Fruit fly (Drosophila melanogaster) whole organism, embryonic: Measurements from ENCODE around the gene CG42404.
A peak's percentile ranks its signal among the peaks of the same experiment; 100 is the strongest.

ENCODE experiments used
- Abd-B ChIP-seq: fragments of 200-800 bp; sonication (Bioruptor generic); optimal IDR thresholded peaks from 2 replicates; lab custom pipeline; 2018; ENCODE audit warnings: missing biosample characterization, mild to moderate bottlenecking, missing genetic modification characterization, moderate library complexity
- Ada2b ChIP-seq: fragments of 200-800 bp; sonication (Bioruptor generic); IDR thresholded peaks from 2 replicates; pipeline ENCODE4 v1.3.6; 2022; ENCODE audit warnings: missing biosample characterization, missing genetic modification characterization
- Awh ChIP-seq: fragments of 200-800 bp; sonication (Bioruptor generic); IDR thresholded peaks from 2 replicates; pipeline ENCODE4, ENCODE4 v1.3.6; 2022; ENCODE audit warnings: missing biosample characterization, missing genetic modification characterization
- BEAF-32 ChIP-seq: fragments of 200-800 bp; sonication (Bioruptor generic); optimal IDR thresholded peaks from 3 replicates; lab custom pipeline; 2017; ENCODE audit warnings: missing biosample characterization, missing genetic modification characterization, mild to moderate bottlenecking, moderate library complexity, missing genetic modification reagents
- BtbVII ChIP-seq: fragments of 200-800 bp; sonication (Bioruptor generic); optimal IDR thresholded peaks from 3 replicates; lab custom pipeline; 2017; ENCODE audit warnings: missing biosample characterization, mild to moderate bottlenecking, missing genetic modification characterization
- CG10209 ChIP-seq: fragments of 200-800 bp; sonication (Bioruptor generic); optimal IDR thresholded peaks from 3 replicates; lab custom pipeline; 2017; ENCODE audit warnings: missing biosample characterization, mild to moderate bottlenecking, missing genetic modification characterization, missing genetic modification reagents
- CG10366 ChIP-seq: fragments of 200-800 bp; sonication (Bioruptor generic); IDR thresholded peaks from 2 replicates; pipeline ENCODE4 v1.3.6; 2022; ENCODE audit warnings: missing biosample characterization, missing genetic modification characterization
- CG15514 ChIP-seq: fragments of 200-800 bp; sonication (Bioruptor generic); optimal IDR thresholded peaks from 3 replicates; lab custom pipeline; 2017; ENCODE audit warnings: missing biosample characterization, missing genetic modification characterization, mild to moderate bottlenecking, moderate library complexity, missing genetic modification reagents
- CG2875 ChIP-seq: fragments of 200-800 bp; sonication (Bioruptor generic); optimal IDR thresholded peaks from 2 replicates; lab custom pipeline; 2017; ENCODE audit warnings: missing biosample characterization, mild to moderate bottlenecking, missing genetic modification characterization, missing genetic modification reagents
- CG3281 ChIP-seq: fragments of 200-800 bp; sonication (Bioruptor generic); optimal IDR thresholded peaks from 3 replicates; lab custom pipeline; 2017; ENCODE audit warnings: missing biosample characterization, mild to moderate bottlenecking, missing genetic modification characterization
- CG34224 ChIP-seq: fragments of 200-800 bp; sonication (Bioruptor generic); IDR thresholded peaks from 3 replicates; pipeline ENCODE4 v1.3.6; 2022; ENCODE audit warnings: missing biosample characterization, missing genetic modification characterization; ENCODE audit not compliant: partially characterized antibody
- CG3847 ChIP-seq: fragments of 200-800 bp; sonication (Bioruptor generic); IDR thresholded peaks from 2 replicates; pipeline ENCODE4 v1.3.6; 2022; ENCODE audit warnings: missing biosample characterization, missing genetic modification characterization
- CG4617 ChIP-seq: fragments of 200-800 bp; sonication (Bioruptor generic); optimal IDR thresholded peaks from 3 replicates; lab custom pipeline; 2016; ENCODE audit warnings: missing biosample characterization, missing genetic modification characterization, borderline replicate concordance
- CG5180 ChIP-seq: fragments of 200-800 bp; sonication (Bioruptor generic); optimal IDR thresholded peaks from 3 replicates; lab custom pipeline; 2017; ENCODE audit warnings: missing biosample characterization, missing genetic modification characterization, mild to moderate bottlenecking, moderate library complexity, missing genetic modification reagents
- CG6175 ChIP-seq: fragments of 200-800 bp; sonication (Bioruptor generic); IDR thresholded peaks from 3 replicates; pipeline ENCODE4 v1.3.6; 2022; ENCODE audit warnings: missing biosample characterization, missing genetic modification characterization
- CG6254 ChIP-seq: fragments of 200-800 bp; sonication (Bioruptor generic); optimal IDR thresholded peaks from 3 replicates; lab custom pipeline; 2017; ENCODE audit warnings: mild to moderate bottlenecking, missing biosample characterization, missing genetic modification reagents, missing genetic modification characterization
- CG6683 ChIP-seq: fragments of 200-800 bp; sonication (Bioruptor generic); optimal IDR thresholded peaks from 2 replicates; lab custom pipeline; 2017; ENCODE audit warnings: missing biosample characterization, mild to moderate bottlenecking, missing genetic modification characterization, missing genetic modification reagents
- CG6791 ChIP-seq: fragments of 200-800 bp; sonication (Bioruptor generic); IDR thresholded peaks from 3 replicates; pipeline ENCODE4 v1.3.6; 2022; ENCODE audit warnings: missing biosample characterization, missing genetic modification characterization; ENCODE audit not compliant: partially characterized antibody
- CG9876 ChIP-seq: fragments of 200-800 bp; sonication (Bioruptor generic); optimal IDR thresholded peaks from 2 replicates; lab custom pipeline; 2016; ENCODE audit warnings: missing biosample characterization, missing genetic modification characterization
- Chrac-16 ChIP-seq: fragments of 200-800 bp; sonication (Bioruptor generic); optimal IDR thresholded peaks from 3 replicates; lab custom pipeline; 2016; ENCODE audit warnings: missing biosample characterization, missing genetic modification characterization
- Doc2 ChIP-seq: fragments of 200-800 bp; sonication (Bioruptor generic); IDR thresholded peaks from 2 replicates; pipeline ENCODE4 v1.3.6; 2022; ENCODE audit warnings: missing biosample characterization, missing genetic modification characterization
- H15 ChIP-seq: fragments of 200-800 bp; sonication (Bioruptor generic); IDR thresholded peaks from 3 replicates; pipeline ENCODE4 v1.3.6; 2022; ENCODE audit warnings: missing biosample characterization, missing genetic modification characterization
- NfI ChIP-seq: fragments of 200-800 bp; sonication (Bioruptor generic); optimal IDR thresholded peaks from 3 replicates; lab custom pipeline; 2018; ENCODE audit warnings: missing biosample characterization, mild to moderate bottlenecking, missing genetic modification characterization, moderate library complexity
- Scr ChIP-seq: fragments of 200-800 bp; sonication (Bioruptor generic); IDR thresholded peaks from 2 replicates; pipeline ENCODE4 v1.3.6; 2022; ENCODE audit warnings: missing biosample characterization, missing genetic modification characterization; ENCODE audit not compliant: partially characterized antibody
- Side ChIP-seq: fragments of 200-800 bp; sonication (Bioruptor generic); optimal IDR thresholded peaks from 2 replicates; lab custom pipeline; 2016; ENCODE audit warnings: missing biosample characterization, missing genetic modification characterization
- Sox102F ChIP-seq: fragments of 200-800 bp; sonication (Bioruptor generic); optimal IDR thresholded peaks from 2 replicates; lab custom pipeline; 2018; ENCODE audit warnings: missing biosample characterization, mild to moderate bottlenecking, missing genetic modification characterization, moderate library complexity
- Sry-δ ChIP-seq: fragments of 200-800 bp; sonication (Bioruptor generic); optimal IDR thresholded peaks from 2 replicates; lab custom pipeline; 2016; ENCODE audit warnings: missing biosample characterization, missing genetic modification characterization
- Ssrp ChIP-seq: fragments of 200-800 bp; sonication (Bioruptor generic); optimal IDR thresholded peaks from 2 replicates; lab custom pipeline; 2018; ENCODE audit warnings: missing biosample characterization, mild to moderate bottlenecking, missing genetic modification characterization, moderate library complexity
- Xbp1 ChIP-seq: fragments of 200-800 bp; sonication (Bioruptor generic); optimal IDR thresholded peaks from 3 replicates; lab custom pipeline; 2016; ENCODE audit warnings: missing biosample characterization, mild to moderate bottlenecking, missing genetic modification characterization
- abd-A ChIP-seq: fragments of 200-800 bp; sonication (Bioruptor generic); optimal IDR thresholded peaks from 3 replicates; lab custom pipeline; 2019; ENCODE audit warnings: missing biosample characterization, mild to moderate bottlenecking, missing genetic modification characterization, moderate library complexity
- bab2 ChIP-seq: fragments of 200-800 bp; sonication (Bioruptor generic); optimal IDR thresholded peaks from 2 replicates; lab custom pipeline; 2016; ENCODE audit warnings: missing biosample characterization, missing genetic modification characterization
- chm ChIP-seq: fragments of 200-800 bp; sonication (Bioruptor generic); IDR thresholded peaks from 2 replicates; pipeline ENCODE4 v1.3.6; 2022; ENCODE audit warnings: missing biosample characterization, missing genetic modification characterization
- crol ChIP-seq: fragments of 200-800 bp; sonication (Bioruptor generic); IDR thresholded peaks from 2 replicates; pipeline ENCODE4 v1.3.6; 2022; ENCODE audit warnings: missing biosample characterization, missing genetic modification characterization
- disco-r ChIP-seq: fragments of 200-800 bp; sonication (Bioruptor generic); optimal IDR thresholded peaks from 2 replicates; lab custom pipeline; 2016; ENCODE audit warnings: missing biosample characterization, missing genetic modification characterization
- en ChIP-seq: fragments of 200-800 bp; sonication (Bioruptor generic); optimal IDR thresholded peaks from 2 replicates; lab custom pipeline; 2016; ENCODE audit warnings: missing biosample characterization, missing genetic modification characterization
- fd102C ChIP-seq: fragments of 200-800 bp; sonication (Bioruptor generic); optimal IDR thresholded peaks from 2 replicates; lab custom pipeline; 2018; ENCODE audit warnings: missing biosample characterization, mild to moderate bottlenecking, missing genetic modification characterization, moderate library complexity
- h ChIP-seq: fragments of >200 bp; optimal IDR thresholded peaks from 2 replicates; lab custom pipeline; 2017
- mld ChIP-seq: fragments of 200-800 bp; sonication (Bioruptor generic); IDR thresholded peaks from 3 replicates; pipeline ENCODE4 v1.3.6; 2022; ENCODE audit warnings: missing biosample characterization, missing genetic modification characterization; ENCODE audit not compliant: partially characterized antibody
- nom ChIP-seq: fragments of 200-800 bp; sonication (Bioruptor generic); optimal IDR thresholded peaks from 2 replicates; lab custom pipeline; 2017; ENCODE audit warnings: missing biosample characterization, missing genetic modification characterization, mild to moderate bottlenecking, moderate library complexity, missing genetic modification reagents
- pita ChIP-seq: fragments of 200-800 bp; sonication (Bioruptor generic); optimal IDR thresholded peaks from 2 replicates; lab custom pipeline; 2017; ENCODE audit warnings: missing biosample characterization, mild to moderate bottlenecking, missing genetic modification characterization
- prd ChIP-seq, 3 experiments: fragments of >200 bp in 2 of 3; fragments of 200-800 bp in 1 of 3; sonication (Bioruptor generic) in 1 of 3; optimal IDR thresholded peaks in 2 of 3; IDR thresholded peaks in 1 of 3; 2 replicates in 2 of 3; 3 replicates in 1 of 3; pipeline versions ENCODE4 v1.3.6 to Lab custom; 2017 to 2022; ENCODE audit warnings: missing biosample characterization in 1 of 3, missing genetic modification characterization in 1 of 3
- psq ChIP-seq: fragments of 200-800 bp; sonication (Bioruptor generic); optimal IDR thresholded peaks from 2 replicates; lab custom pipeline; 2017; ENCODE audit warnings: missing biosample characterization, missing genetic modification characterization
- scrt ChIP-seq: fragments of 200-800 bp; sonication (Bioruptor generic); optimal IDR thresholded peaks from 2 replicates; lab custom pipeline; 2018; ENCODE audit warnings: missing biosample characterization, mild to moderate bottlenecking, missing genetic modification characterization, moderate library complexity
- sens-2 ChIP-seq: fragments of 200-800 bp; sonication (Bioruptor generic); IDR thresholded peaks from 2 replicates; pipeline ENCODE4 v1.3.6; 2022; ENCODE audit warnings: missing biosample characterization, missing genetic modification characterization
- sim ChIP-seq: fragments of 200-800 bp; sonication (Bioruptor generic); IDR thresholded peaks from 2 replicates; pipeline ENCODE4 v1.3.6; 2022; ENCODE audit warnings: missing biosample characterization, missing genetic modification characterization
- sisA ChIP-seq: fragments of 200-800 bp; sonication (Bioruptor generic); IDR thresholded peaks from 2 replicates; pipeline ENCODE4 v1.3.6; 2022; ENCODE audit warnings: missing biosample characterization, missing genetic modification characterization
- ssp ChIP-seq: fragments of 200-800 bp; sonication (Bioruptor generic); IDR thresholded peaks from 2 replicates; pipeline ENCODE4 v1.3.6; 2022; ENCODE audit warnings: missing biosample characterization, missing genetic modification characterization
- toy ChIP-seq: fragments of 200-800 bp; sonication (Bioruptor generic); IDR thresholded peaks from 2 replicates; pipeline ENCODE4 v1.3.6; 2022; ENCODE audit warnings: missing biosample characterization, missing genetic modification characterization
- unc-4 ChIP-seq: fragments of 200-800 bp; sonication (Bioruptor generic); IDR thresholded peaks from 2 replicates; pipeline ENCODE4 v1.3.6; 2022; ENCODE audit warnings: missing biosample characterization, missing genetic modification characterization; ENCODE audit not compliant: partially characterized antibody

CG42404 gene

dm6 chr3R:15275158-15275623 is 25.3 kb downstream of the CG42404 start, which contains the start of the genes Cp190 and CG4338 (continued):
- TF ChIP-seq Ada2b (peak; percentile 94), mld (GFP tag; lab: Robert Waterston, UW) (peak; percentile 45; the same call in 1 of the 3 replicates), scrt (GFP tag; lab: Kevin White, UChicago) (peak; percentile 93), sim (GFP tag; lab: Robert Waterston, UW) (peak; percentile 91), CG6175 (GFP tag; lab: Robert Waterston, UW) (peak; percentile 90), CG6254 (peak; percentile 93), unc-4 (GFP tag; lab: Robert Waterston, UW) (peak; percentile 83), CG9876 (GFP tag; lab: Kevin White, UChicago) (peak; percentile 66), Xbp1 (GFP tag; lab: Kevin White, UChicago) (peak; percentile 98), CG3847 (GFP tag; lab: Robert Waterston, UW) (peak; percentile 98), h (lab: Kevin White, UChicago) (no peak), Doc2 (peak; percentile 81), Awh (GFP tag; lab: Robert Waterston, UW) (peak; percentile 94), chm (GFP tag; lab: Robert Waterston, UW) (peak; percentile 93), Sox102F (GFP tag; lab: Kevin White, UChicago) (peak; percentile 98), CG5180 (GFP tag; lab: Kevin White, UChicago) (peak; percentile 89), BtbVII (GFP tag; lab: Kevin White, UChicago) (peak; percentile 97), sens-2 (peak; percentile 94), psq (GFP tag; lab: Kevin White, UChicago) (peak; percentile 91), CG2875 (GFP tag; lab: Kevin White, UChicago) (peak; percentile 94), prd (optimal IDR thresholded peaks at IDR 0.05; lab: Kevin White, UChicago) (no peak), prd (GFP tag; IDR thresholded peaks at IDR 0.05; lab: Robert Waterston, UW) (peak; percentile 98), NfI (GFP tag; lab: Kevin White, UChicago) (peak; percentile 98), ssp (GFP tag; lab: Robert Waterston, UW) (peak; percentile 91), CG15514 (GFP tag; lab: Kevin White, UChicago) (peak; percentile 93), Abd-B (GFP tag; lab: Kevin White, UChicago) (peak; percentile 99), CG34224 (GFP tag; lab: Robert Waterston, UW) (peak; percentile 37; the same call in 2 of the 3 replicates), CG3281 (GFP tag; lab: Kevin White, UChicago) (peak; percentile 98), bab2 (peak; percentile 93), Scr (GFP tag; lab: Robert Waterston, UW) (peak; percentile 76), fd102C (GFP tag; lab: Kevin White, UChicago) (peak; percentile 84), BEAF-32 (GFP tag; lab: Kevin White, UChicago) (peak; percentile 93), Side (GFP tag; lab: Kevin White, UChicago) (peak; percentile 81), nom (GFP tag; lab: Kevin White, UChicago) (peak; percentile 95), crol (GFP tag; lab: Robert Waterston, UW) (peak; percentile 71), CG6683 (GFP tag; lab: Kevin White, UChicago) (peak; percentile 93), Chrac-16 (GFP tag; lab: Kevin White, UChicago) (peak; percentile 98), disco-r (peak; percentile 88), CG4617 (GFP tag; lab: Kevin White, UChicago) (peak; percentile 98), Sry-δ (GFP tag; lab: Kevin White, UChicago) (peak; percentile 87), CG6791 (GFP tag; lab: Robert Waterston, UW) (peak; percentile 83), sisA (GFP tag; lab: Robert Waterston, UW) (peak; percentile 96), H15 (peak; percentile 87), abd-A (tag; lab: Kevin White, UChicago) (no peak), toy (GFP tag; lab: Robert Waterston, UW) (peak; percentile 89), CG10366 (peak; percentile 94), Ssrp (tag; lab: Kevin White, UChicago) (peak; percentile 99), pita (GFP tag; lab: Kevin White, UChicago) (no peak), CG10209 (GFP tag; lab: Kevin White, UChicago) (peak; percentile 98), en (GFP tag; lab: Kevin White, UChicago) (peak; percentile 44)
